Fruit fly (Drosophila melanogaster): Measurements from ENCODE around the gene CG12099.

The CG12099 gene

dm6 chr3L:1591692-1592371 lies 33.5 kb upstream of the CG12099 start (continued):
- TF ChIP-seq HLHmδ (GFP tag; optimal IDR thresholded peaks at IDR 0.05) = no peak
- no peak for TF ChIP-seq HmgD (GFP tag; optimal IDR thresholded peaks at IDR 0.05)
- peak; percentile 1 for TF ChIP-seq CG14710 (tag; optimal IDR thresholded peaks at IDR 0.05)
- TF ChIP-seq inv (GFP tag; IDR thresholded peaks at IDR 0.05; ENCODE audit: partially characterized antibody) = no peak
- peak; percentile 28 for TF ChIP-seq CG12391 (tag; optimal IDR thresholded peaks at IDR 0.05)
- TF ChIP-seq Max (GFP tag; optimal IDR thresholded peaks at IDR 0.05) = peak; percentile 62
- TF ChIP-seq gfzf (GFP tag; optimal IDR thresholded peaks at IDR 0.05) = no peak
- peak; percentile 66 for TF ChIP-seq luna (GFP tag; optimal IDR thresholded peaks at IDR 0.05)
- no peak for TF ChIP-seq scrt (GFP tag; optimal IDR thresholded peaks at IDR 0.05)
- TF ChIP-seq CG11695 (GFP tag; IDR thresholded peaks at IDR 0.05) = peak; percentile 69; the same call in 1 of the 3 replicates
- TF ChIP-seq E2f1 (GFP tag; IDR thresholded peaks at IDR 0.05) = no peak
- no peak for TF ChIP-seq crp (GFP tag; optimal IDR thresholded peaks at IDR 0.05)
- no peak for TF ChIP-seq vnd (GFP tag; IDR thresholded peaks at IDR 0.05; ENCODE audit: partially characterized antibody)
- peak; percentile 86 for TF ChIP-seq CG2120 (GFP tag; optimal IDR thresholded peaks at IDR 0.05)
- peak; percentile 46 for TF ChIP-seq CG12155 (GFP tag; optimal IDR thresholded peaks at IDR 0.05)
- peak; percentile 11 for TF ChIP-seq CG12219 (GFP tag; optimal IDR thresholded peaks at IDR 0.05)
- peak; percentile 71 for TF ChIP-seq NfI (GFP tag; optimal IDR thresholded peaks at IDR 0.05)
- peak; percentile 80 for TF ChIP-seq Asciz (GFP tag; optimal IDR thresholded peaks at IDR 0.05)
- TF ChIP-seq CG3838 (GFP tag; optimal IDR thresholded peaks at IDR 0.05) = peak; percentile 10
- peak; percentile 57 for TF ChIP-seq CG15696 (tag; optimal IDR thresholded peaks at IDR 0.05)
- peak; percentile 46 for TF ChIP-seq pfk (GFP tag; optimal IDR thresholded peaks at IDR 0.05)
- TF ChIP-seq knrl (GFP tag; IDR thresholded peaks at IDR 0.05; ENCODE audit: partially characterized antibody) = no peak
- peak; percentile 44 for TF ChIP-seq YL-1 (GFP tag; optimal IDR thresholded peaks at IDR 0.05)
- TF ChIP-seq CG10147 (GFP tag; optimal IDR thresholded peaks at IDR 0.05) = peak; percentile 83
- TF ChIP-seq CrebB (tag; optimal IDR thresholded peaks at IDR 0.05) = peak; percentile 75
- TF ChIP-seq Oli (tag; optimal IDR thresholded peaks at IDR 0.05) = peak; percentile 3
- peak; percentile 77 for TF ChIP-seq Hey (tag; optimal IDR thresholded peaks at IDR 0.05)
- TF ChIP-seq HmgZ (tag; optimal IDR thresholded peaks at IDR 0.05) = peak; percentile 79
- TF ChIP-seq CG11085 (GFP tag; IDR thresholded peaks at IDR 0.05) = peak; percentile 55; the same call in 1 of the 2 replicates
- TF ChIP-seq tup (GFP tag; optimal IDR thresholded peaks at IDR 0.05) = peak; percentile 59
- TF ChIP-seq pb (GFP tag; optimal IDR thresholded peaks at IDR 0.05) = peak; percentile 33
- TF ChIP-seq CG7745 (tag; optimal IDR thresholded peaks at IDR 0.05) = no peak
- no peak for TF ChIP-seq B-H2 (GFP tag; optimal IDR thresholded peaks at IDR 0.05)
- TF ChIP-seq HHEX (GFP tag; optimal IDR thresholded peaks at IDR 0.05) = peak; percentile 91
- no peak for TF ChIP-seq usp (GFP tag; optimal IDR thresholded peaks at IDR 0.05)
- TF ChIP-seq ERR (GFP tag; optimal IDR thresholded peaks at IDR 0.05) = peak; percentile 39
- no peak for TF ChIP-seq H15 (GFP tag; IDR thresholded peaks at IDR 0.05)
- TF ChIP-seq CG11093 (GFP tag; IDR thresholded peaks at IDR 0.05) = no peak
- TF ChIP-seq CG12659 (GFP tag; optimal IDR thresholded peaks at IDR 0.05) = peak; percentile 80
- TF ChIP-seq gt (GFP tag; IDR thresholded peaks at IDR 0.05) = no peak
- no peak for TF ChIP-seq sd (tag; optimal IDR thresholded peaks at IDR 0.05)
- TF ChIP-seq Dref (GFP tag; IDR thresholded peaks at IDR 0.05) = no peak
- peak; percentile 79 for TF ChIP-seq CG31365 (tag; optimal IDR thresholded peaks at IDR 0.05)
- TF ChIP-seq CG13123 (GFP tag; optimal IDR thresholded peaks at IDR 0.05) = peak; percentile 12
- peak; percentile 87; the same call in 2 of the 3 replicates for TF ChIP-seq Dbx (GFP tag; IDR thresholded peaks at IDR 0.05)
- peak; percentile 71 for TF ChIP-seq CG13624 (GFP tag; optimal IDR thresholded peaks at IDR 0.05)
- TF ChIP-seq CG11456 (GFP tag; IDR thresholded peaks at IDR 0.05) = peak; percentile 76
- TF ChIP-seq C15 (GFP tag; IDR thresholded peaks at IDR 0.05) = peak; percentile 45; the same call in 1 of the 3 replicates
- TF ChIP-seq slou (GFP tag; optimal IDR thresholded peaks at IDR 0.05) = no peak
